Worm (Caenorhabditis elegans): ENCODE data around the gene H28G03.2.

The H28G03.2 gene

ce11 chrX:5190061-5190460 is 15.5 kb upstream of the H28G03.2 start:
- TF ChIP-seq snpc-4 (tag; optimal IDR thresholded peaks at IDR 0.05): no peak
- no peak for TF ChIP-seq ceh-43 (GFP tag; optimal IDR thresholded peaks at IDR 0.05)
- no peak for TF ChIP-seq ceh-39 (tag; optimal IDR thresholded peaks at IDR 0.05)
- TF ChIP-seq elt-3 (tag; optimal IDR thresholded peaks at IDR 0.05): no peak
- TF ChIP-seq lin-32 (GFP tag; optimal IDR thresholded peaks at IDR 0.05): no peak
- no peak for TF ChIP-seq nhr-2 (tag; optimal IDR thresholded peaks at IDR 0.05)
- TF ChIP-seq hlh-1 (tag; optimal IDR thresholded peaks at IDR 0.05): no peak
- TF ChIP-seq drap-1 (GFP tag; optimal IDR thresholded peaks at IDR 0.05): no peak
- no peak for TF ChIP-seq nhr-28 (tag; optimal IDR thresholded peaks at IDR 0.05)
- TF ChIP-seq ztf-11 (tag; optimal IDR thresholded peaks at IDR 0.05): no peak
- no peak for TF ChIP-seq elt-1 (tag; optimal IDR thresholded peaks at IDR 0.05; ENCODE audit: borderline replicate concordance, insufficient read depth)

- TF ChIP-seq ces-1 (GFP tag; optimal IDR thresholded peaks at IDR 0.05): no peak
Observed at ce11 chrX:5193402-5193801, 12.2 kb upstream of the H28G03.2 start.

ce11 chrX:5195462-5196160 is 9.9 kb upstream of the H28G03.2 start, which contains the start of gene pqn-62:
TSS of gene pqn-62 (plus strand) at chrX:5196110.
- TF ChIP-seq sem-2 (GFP tag; optimal IDR thresholded peaks at IDR 0.05) (no peak), lin-13 (tag; optimal IDR thresholded peaks at IDR 0.05) (no peak), hlh-1 (tag; optimal IDR thresholded peaks at IDR 0.05) (peak; percentile 53), unc-120 (tag; optimal IDR thresholded peaks at IDR 0.05; ENCODE audit: poor library complexity, severe bottlenecking) (peak; percentile 56), unc-62 (GFP tag; optimal IDR thresholded peaks at IDR 0.05) (peak; percentile 31), mls-2 (tag; optimal IDR thresholded peaks at IDR 0.05) (no peak)

ce11 chrX:5197440-5197839 is 8.1 kb upstream of the H28G03.2 start:
- no peak for TF ChIP-seq zip-8 (tag; optimal IDR thresholded peaks at IDR 0.05)
- no peak for TF ChIP-seq nhr-76 (tag; optimal IDR thresholded peaks at IDR 0.05)
- no peak for TF ChIP-seq nhr-12 (tag; optimal IDR thresholded peaks at IDR 0.05)
- TF ChIP-seq mep-1 (tag; optimal IDR thresholded peaks at IDR 0.05): no peak
- TF ChIP-seq ceh-39 (tag; optimal IDR thresholded peaks at IDR 0.05): no peak
- no peak for TF ChIP-seq tbx-8 (GFP tag; optimal IDR thresholded peaks at IDR 0.05)
- no peak for TF ChIP-seq nhr-2 (tag; optimal IDR thresholded peaks at IDR 0.05)
- no peak for TF ChIP-seq cnd-1 (tag; optimal IDR thresholded peaks at IDR 0.05)
- no peak for TF ChIP-seq drap-1 (GFP tag; optimal IDR thresholded peaks at IDR 0.05)

ce11 chrX:5199245-5199644 is 6.3 kb upstream of the H28G03.2 start:
- TF ChIP-seq nhr-237 (tag; optimal IDR thresholded peaks at IDR 0.05): no peak
- TF ChIP-seq lin-13 (tag; optimal IDR thresholded peaks at IDR 0.05): no peak
- TF ChIP-seq flh-1 (GFP tag; optimal IDR thresholded peaks at IDR 0.05): no peak
- no peak for TF ChIP-seq mls-2 (tag; optimal IDR thresholded peaks at IDR 0.05)
- no peak for TF ChIP-seq nhr-76 (tag; optimal IDR thresholded peaks at IDR 0.05)
- no peak for TF ChIP-seq nhr-28 (tag; optimal IDR thresholded peaks at IDR 0.05)
- TF ChIP-seq cnd-1 (tag; optimal IDR thresholded peaks at IDR 0.05): no peak
- no peak for TF ChIP-seq ces-1 (GFP tag; optimal IDR thresholded peaks at IDR 0.05)
- no peak for TF ChIP-seq ztf-11 (tag; optimal IDR thresholded peaks at IDR 0.05)
- no peak for TF ChIP-seq lsy-2 (tag; optimal IDR thresholded peaks at IDR 0.05)
- TF ChIP-seq mep-1 (tag; optimal IDR thresholded peaks at IDR 0.05): no peak
- TF ChIP-seq sptf-1 (tag; optimal IDR thresholded peaks at IDR 0.05): no peak
- TF ChIP-seq ceh-83 (GFP tag; optimal IDR thresholded peaks at IDR 0.05): no peak

- TF ChIP-seq hlh-1 (tag; optimal IDR thresholded peaks at IDR 0.05) (peak; percentile 59), flh-1 (GFP tag; optimal IDR thresholded peaks at IDR 0.05) (no peak), unc-62 (GFP tag; optimal IDR thresholded peaks at IDR 0.05) (peak; percentile 35)
Observed at ce11 chrX:5199825-5200373, 5.7 kb upstream of the H28G03.2 start.
